Fruit fly (Drosophila melanogaster) whole organism, pupa: Measurements from ENCODE around the gene CG17928.

ENCODE experiments used
- CG10348 ChIP-seq: fragments of 200-800 bp; sonication (Bioruptor generic); IDR thresholded peaks from 2 replicates; pipeline ENCODE4 v1.3.6; 2022; ENCODE audit warnings: missing biosample characterization, missing genetic modification characterization
- CG12605 ChIP-seq: fragments of 200-800 bp; sonication (Bioruptor generic); IDR thresholded peaks from 2 replicates; pipeline ENCODE4 v1.3.6; 2022; ENCODE audit warnings: missing biosample characterization, missing genetic modification characterization
- CG17806 ChIP-seq: fragments of 200-800 bp; sonication (Bioruptor generic); optimal IDR thresholded peaks from 2 replicates; lab custom pipeline; 2018; ENCODE audit warnings: missing biosample characterization, mild to moderate bottlenecking, missing genetic modification characterization, moderate library complexity
- CG32121 ChIP-seq: fragments of 200-800 bp; sonication (Bioruptor generic); IDR thresholded peaks from 2 replicates; pipeline ENCODE4 v1.3.6; 2022; ENCODE audit warnings: missing biosample characterization, missing genetic modification characterization
- CG4496 ChIP-seq: fragments of 200-800 bp; sonication (Bioruptor generic); IDR thresholded peaks from 3 replicates; pipeline ENCODE4 v1.3.6; 2022; ENCODE audit warnings: missing biosample characterization, missing genetic modification characterization
- CG9948 ChIP-seq: fragments of 200-800 bp; sonication (Bioruptor generic); optimal IDR thresholded peaks from 2 replicates; lab custom pipeline; 2018; ENCODE audit warnings: missing biosample characterization, mild to moderate bottlenecking, missing genetic modification characterization, moderate library complexity
- D1 ChIP-seq: fragments of 200-800 bp; sonication (Bioruptor generic); optimal IDR thresholded peaks from 2 replicates; lab custom pipeline; 2018; ENCODE audit warnings: missing biosample characterization, mild to moderate bottlenecking, missing genetic modification characterization, moderate library complexity
- EcR ChIP-seq: fragments of 200-800 bp; sonication (Bioruptor generic); optimal IDR thresholded peaks from 3 replicates; lab custom pipeline; 2019; ENCODE audit warnings: missing biosample characterization, missing genetic modification characterization, mild to moderate bottlenecking, moderate library complexity, missing genetic modification reagents
- Pif1A ChIP-seq: fragments of 200-800 bp; sonication (Bioruptor generic); optimal IDR thresholded peaks from 3 replicates; lab custom pipeline; 2016; ENCODE audit warnings: missing biosample characterization, missing genetic modification characterization
- Pif1B ChIP-seq: fragments of 200-800 bp; sonication (Bioruptor generic); optimal IDR thresholded peaks from 3 replicates; lab custom pipeline; 2016; ENCODE audit warnings: missing biosample characterization, missing genetic modification characterization
- Snoo ChIP-seq: fragments of 200-800 bp; sonication (Bioruptor generic); optimal IDR thresholded peaks from 3 replicates; lab custom pipeline; 2017; ENCODE audit warnings: missing biosample characterization, mild to moderate bottlenecking, missing genetic modification characterization, inconsistent platforms
- fd96Ca ChIP-seq: fragments of 200-800 bp; sonication (Bioruptor generic); IDR thresholded peaks from 3 replicates; pipeline ENCODE4 v1.3.6; 2022; ENCODE audit warnings: missing biosample characterization, missing genetic modification characterization
- rn ChIP-seq: fragments of 200-800 bp; sonication (Bioruptor generic); IDR thresholded peaks from 2 replicates; pipeline ENCODE4 v1.3.6; 2022; ENCODE audit warnings: missing biosample characterization, missing genetic modification characterization

CG17928 gene

dm6 chr2L:16839665-16840064, 48.3 kb downstream of the CG17928 start:
- TF ChIP-seq Pif1A (GFP tag; lab: Kevin White, UChicago), result no peak
- no peak for TF ChIP-seq CG4496 (GFP tag; lab: Robert Waterston, UW)
- no peak for TF ChIP-seq Snoo (tag; lab: Kevin White, UChicago)
- no peak for TF ChIP-seq CG12605 (GFP tag; lab: Robert Waterston, UW)
- no peak for TF ChIP-seq fd96Ca (GFP tag; lab: Robert Waterston, UW)
- no peak for TF ChIP-seq rn (GFP tag; lab: Robert Waterston, UW)
- TF ChIP-seq CG32121 (GFP tag; lab: Robert Waterston, UW), result no peak
- TF ChIP-seq CG10348 (GFP tag; lab: Robert Waterston, UW), result no peak
- TF ChIP-seq CG9948 (tag; lab: Kevin White, UChicago), result no peak
- TF ChIP-seq EcR (GFP tag; lab: Kevin White, UChicago), result no peak
- no peak for TF ChIP-seq CG17806 (tag; lab: Kevin White, UChicago)
- TF ChIP-seq D1 (tag; lab: Kevin White, UChicago), result no peak

DNA sequence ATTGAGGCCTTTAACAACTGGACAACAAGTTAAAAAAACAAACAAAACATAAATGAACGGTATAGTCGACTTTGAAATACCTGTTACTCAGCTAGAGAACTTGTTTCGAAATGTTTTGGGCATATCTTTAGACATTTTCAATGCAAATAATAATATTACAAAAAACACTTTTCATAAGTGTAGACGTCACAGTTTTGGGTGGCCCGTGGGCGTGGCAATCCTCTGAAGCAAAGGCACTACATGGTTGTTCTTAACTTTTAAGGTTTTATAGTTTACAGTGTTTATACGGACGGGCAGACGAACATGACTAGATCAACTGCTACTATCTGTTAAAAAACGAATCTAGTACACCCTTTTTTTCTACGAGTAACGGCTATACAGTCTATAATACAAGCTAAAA, 51.1 kb downstream of the CG17928 start:
- TF ChIP-seq CG9948 (tag; lab: Kevin White, UChicago) (no peak), Pif1A (GFP tag; lab: Kevin White, UChicago) (peak; percentile 52), Pif1B (GFP tag; lab: Kevin White, UChicago) (peak; percentile 27)
- TF ChIP-seq, all 21 proteins: peak for 2
